Worm (Caenorhabditis elegans) whole organism, dauer: ENCODE measurements around the gene ral-1.
"Not testable (repeated sequence)": the region's sequence is repeated elsewhere in the genome, so short reads cannot be mapped to it uniquely, and the experiment has no call there.

Experiments used
- unc-62 ChIP-seq: sonication (generic microtip); optimal IDR thresholded peaks from 2 replicates; lab custom pipeline; 2017; ENCODE audit warnings: missing biosample characterization, missing genetic modification reagents, missing genetic modification characterization

The ral-1 gene

DNA sequence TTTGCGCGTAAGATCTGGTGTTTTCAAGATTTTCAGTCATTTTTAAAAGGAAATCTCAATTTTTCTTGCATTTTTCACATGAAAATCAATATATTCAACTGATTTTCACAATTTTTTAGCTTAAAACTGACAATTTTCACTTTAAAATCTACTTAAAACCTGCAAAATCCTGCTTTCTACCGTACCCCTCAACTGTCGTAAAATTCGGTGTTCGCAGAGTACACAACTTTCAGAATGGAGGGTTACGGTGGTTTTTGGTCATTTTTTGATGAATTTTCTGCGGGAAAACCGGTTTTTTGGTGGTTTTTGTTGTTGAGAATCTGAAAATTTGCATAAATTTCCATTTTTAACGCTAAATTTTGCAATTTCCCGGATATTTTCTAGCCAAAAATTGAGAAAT, 1.0 kb downstream of the ral-1 start:
- TF ChIP-seq unc-62 (GFP tag; lab: Kevin White, UChicago) = no peak

DNA sequence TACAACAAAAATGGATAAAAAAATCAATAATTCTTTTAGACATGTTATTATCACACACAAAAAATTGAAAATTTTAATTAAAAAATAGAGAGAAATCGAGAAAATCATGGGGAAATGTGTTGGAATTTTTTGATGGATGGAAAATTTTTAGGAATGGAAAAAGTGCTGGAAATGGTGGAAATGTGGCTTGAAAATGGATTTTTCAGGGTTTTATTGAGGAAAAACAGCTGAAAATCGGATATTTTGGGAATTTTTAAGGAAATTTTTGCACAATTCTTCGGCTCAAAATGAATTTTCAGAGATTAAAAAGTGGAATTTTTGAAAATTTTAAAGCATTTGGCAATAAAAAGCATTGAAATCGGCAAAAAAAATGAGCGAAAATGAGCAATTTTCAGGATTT, 6.8 kb downstream of the ral-1 start:
- no peak for TF ChIP-seq unc-62 (GFP tag; lab: Kevin White, UChicago)

DNA sequence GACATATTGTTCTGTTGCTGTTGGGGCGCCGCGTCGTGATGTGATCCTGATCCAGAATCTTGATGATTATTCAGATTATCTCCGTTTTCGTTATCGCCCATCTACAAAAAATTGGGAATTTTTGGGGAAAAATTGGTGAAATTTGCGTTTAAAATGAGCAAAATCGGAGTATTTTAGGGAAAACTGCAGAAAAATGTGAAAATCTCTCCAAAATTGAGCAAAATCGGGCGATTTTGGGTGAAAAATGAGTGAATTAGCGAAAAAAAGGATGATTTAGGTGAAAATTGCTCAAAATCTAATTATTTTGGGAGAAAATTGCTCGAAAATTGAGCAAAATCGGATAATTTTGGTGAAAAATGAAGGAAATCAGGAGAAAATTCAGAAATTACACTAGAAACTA, 10.0 kb downstream of the ral-1 start, which contains the start of gene Y53G8AR.9:
TSS of gene Y53G8AR.9 (minus strand) at position 101 of the 400 bp plus-strand sequence.
- no peak for TF ChIP-seq unc-62 (GFP tag; lab: Kevin White, UChicago)

DNA sequence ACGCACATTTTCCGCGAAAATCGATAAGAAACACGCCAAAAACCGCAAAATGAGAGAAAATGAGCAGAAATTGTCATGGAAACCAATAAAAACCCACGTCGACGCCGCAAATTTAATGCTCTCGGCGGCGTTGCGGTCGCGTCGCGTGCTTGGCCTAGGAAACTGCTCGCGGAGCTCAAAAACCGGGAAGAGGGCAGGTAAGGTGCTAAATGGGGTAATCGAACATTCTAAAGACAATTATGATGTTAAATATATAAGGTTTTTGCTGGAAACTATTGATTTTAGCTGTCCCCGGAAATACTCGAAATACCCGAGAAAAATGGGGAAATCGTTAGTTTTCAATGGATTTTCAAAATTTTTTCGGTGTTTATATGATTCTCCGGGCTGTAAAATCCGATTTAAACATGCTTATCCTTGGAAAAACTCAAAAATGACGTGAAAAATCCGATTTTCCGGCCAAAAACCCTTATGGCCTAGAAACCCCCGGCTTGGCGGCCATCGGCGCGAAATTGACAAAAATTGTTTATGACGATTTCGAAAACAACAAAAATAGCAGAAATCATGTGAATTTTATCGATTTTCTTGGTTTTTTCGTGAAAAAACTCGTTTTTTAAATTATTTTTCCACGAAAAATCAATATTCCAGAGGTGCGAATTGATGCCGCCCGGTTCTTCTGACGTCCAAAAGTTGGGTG, 11.4 kb downstream of the ral-1 start, which contains the start of gene phf-15:
TSS of gene phf-15 (plus strand) at position 537 of the 694 bp plus-strand sequence.
- no peak for TF ChIP-seq unc-62 (GFP tag; lab: Kevin White, UChicago)

DNA sequence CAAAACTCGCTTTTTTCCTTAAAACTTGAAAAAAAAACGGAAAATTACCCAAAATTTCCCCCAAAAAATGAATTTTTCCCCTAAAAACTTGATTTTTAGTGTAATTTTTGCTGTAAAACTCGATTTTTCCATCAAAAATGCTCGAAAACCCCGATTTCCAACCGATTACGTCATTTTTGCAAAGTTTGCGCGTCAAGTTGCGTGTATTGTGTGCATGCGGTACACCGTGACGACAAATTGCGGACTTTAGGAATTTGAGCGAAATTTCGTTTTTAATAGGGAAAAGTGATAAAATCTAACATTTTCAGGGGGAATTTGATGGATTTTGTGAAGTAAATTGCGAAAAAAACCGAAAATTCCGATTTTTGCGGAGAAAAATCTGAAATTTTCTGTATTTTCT, 12.8 kb downstream of the ral-1 start:
- TF ChIP-seq unc-62 (GFP tag; lab: Kevin White, UChicago) = no peak

DNA sequence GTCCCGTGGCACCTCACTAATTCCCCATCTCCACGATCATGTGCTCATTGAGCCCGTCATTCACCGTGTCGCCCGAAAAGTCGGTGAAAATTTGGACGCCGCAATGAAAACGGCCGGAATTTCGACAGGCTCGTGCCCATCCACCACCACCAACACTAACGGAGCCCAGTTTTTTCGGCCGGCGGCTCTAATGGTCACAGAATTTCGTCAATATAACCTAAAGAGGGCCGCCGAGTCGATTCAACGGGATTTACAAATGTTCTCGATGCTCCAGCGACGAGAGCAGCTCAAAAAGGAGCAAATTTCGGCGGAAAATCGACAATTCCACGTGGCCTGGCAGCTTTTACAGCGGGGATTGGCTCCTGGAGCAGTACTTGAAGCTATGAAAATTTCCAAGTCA, 18.4 kb downstream of the ral-1 start:
- TF ChIP-seq unc-62 (GFP tag; lab: Kevin White, UChicago) = no peak

DNA sequence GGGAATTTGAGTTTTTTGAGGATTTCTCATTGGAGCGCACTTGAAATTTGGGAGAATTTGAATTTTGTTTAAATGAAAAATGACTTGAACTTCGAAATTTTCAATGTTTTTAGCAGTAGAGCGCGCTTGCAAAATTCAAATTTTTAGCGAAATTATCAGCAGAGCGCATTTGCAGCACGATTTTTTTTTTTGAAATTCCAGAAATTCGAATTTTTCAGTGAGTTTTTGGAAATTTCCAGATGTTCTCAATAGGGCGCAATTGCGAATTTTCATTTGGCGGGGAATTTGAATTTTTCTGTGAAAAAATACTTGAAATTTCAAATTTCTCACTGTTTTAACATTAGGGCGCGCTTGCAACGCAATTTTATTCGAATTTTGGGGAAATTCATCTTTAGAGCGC, 20.7 kb downstream of the ral-1 start:
- no peak for TF ChIP-seq unc-62 (GFP tag; lab: Kevin White, UChicago)

DNA sequence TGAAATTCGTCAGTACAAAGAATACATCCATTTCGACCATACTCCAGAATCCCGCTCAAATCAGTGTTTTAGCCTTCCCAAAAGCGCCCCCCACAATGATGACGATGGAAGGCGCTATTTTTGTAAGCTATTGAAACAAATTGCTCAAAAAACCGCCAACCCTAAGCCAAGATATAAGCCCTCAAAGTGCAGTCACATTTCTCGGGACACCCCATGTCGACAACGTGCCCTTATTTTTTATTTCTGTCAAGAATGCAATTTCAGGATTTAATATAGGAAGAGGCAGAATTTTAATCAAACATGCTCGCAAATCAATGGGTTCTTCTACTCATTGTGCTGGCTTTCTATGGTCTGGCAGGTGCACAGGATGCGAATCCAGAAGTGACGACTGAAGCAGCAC, 21.6 kb downstream of the ral-1 start, which contains the start of gene Y53G8AR.1:
TSS of gene Y53G8AR.1 (plus strand) at position 301 of the 400 bp plus-strand sequence.
- TF ChIP-seq unc-62 (GFP tag; lab: Kevin White, UChicago) = not testable (repeated sequence)

DNA sequence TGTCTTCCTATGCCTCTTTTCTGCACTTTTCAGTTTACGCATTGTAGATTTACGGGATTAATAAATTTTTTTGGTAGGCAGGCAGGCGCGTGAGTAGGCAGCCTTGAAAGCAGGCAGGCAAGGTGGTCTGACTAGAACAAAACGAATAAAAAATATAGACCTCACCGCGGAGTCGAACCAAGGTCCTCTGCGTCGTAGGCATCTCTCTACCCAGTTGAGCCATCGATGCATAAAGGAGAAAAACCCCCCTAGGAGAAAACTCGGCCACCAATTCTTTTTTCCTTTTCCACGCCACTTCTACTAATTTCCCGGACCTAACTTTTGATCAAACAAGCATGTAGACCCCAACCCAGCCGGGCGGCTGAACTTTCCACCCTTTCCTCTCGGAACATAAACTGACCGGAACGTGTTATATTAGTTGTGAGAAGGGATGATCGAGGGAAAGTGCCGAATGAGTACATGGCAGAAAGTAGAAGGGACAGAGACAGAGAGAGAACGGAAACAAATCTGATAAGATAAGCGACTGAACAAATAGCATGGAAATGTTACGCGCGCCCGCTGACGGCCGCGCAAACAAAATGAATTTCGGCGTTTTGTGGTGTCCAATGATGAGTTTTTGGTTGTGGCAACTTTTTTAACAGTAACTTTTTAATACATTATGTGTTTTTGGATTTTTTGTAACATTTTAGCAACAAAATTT, 28.4 kb downstream of the ral-1 start:
- TF ChIP-seq unc-62 (GFP tag; lab: Kevin White, UChicago) = no peak

DNA sequence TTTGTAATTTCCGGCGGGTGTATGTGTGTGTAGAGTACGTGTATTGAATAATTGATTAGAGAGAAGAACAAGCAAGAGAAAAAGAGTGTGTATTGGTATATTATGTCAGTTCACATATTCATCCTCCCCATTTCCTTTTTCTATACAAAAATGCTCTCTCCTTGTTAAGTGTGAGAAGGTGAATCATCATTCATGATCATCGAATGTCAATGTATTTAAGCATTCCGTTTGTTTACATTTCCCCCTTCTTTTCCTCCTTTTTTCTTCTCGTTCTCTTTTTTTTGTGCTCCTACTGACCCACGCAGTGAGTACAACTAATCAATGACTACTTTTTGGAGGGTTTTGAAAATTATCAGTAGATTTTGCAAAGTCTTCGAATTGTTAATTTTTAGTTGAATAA, 32.4 kb downstream of the ral-1 start:
- no peak for TF ChIP-seq unc-62 (GFP tag; lab: Kevin White, UChicago)

DNA sequence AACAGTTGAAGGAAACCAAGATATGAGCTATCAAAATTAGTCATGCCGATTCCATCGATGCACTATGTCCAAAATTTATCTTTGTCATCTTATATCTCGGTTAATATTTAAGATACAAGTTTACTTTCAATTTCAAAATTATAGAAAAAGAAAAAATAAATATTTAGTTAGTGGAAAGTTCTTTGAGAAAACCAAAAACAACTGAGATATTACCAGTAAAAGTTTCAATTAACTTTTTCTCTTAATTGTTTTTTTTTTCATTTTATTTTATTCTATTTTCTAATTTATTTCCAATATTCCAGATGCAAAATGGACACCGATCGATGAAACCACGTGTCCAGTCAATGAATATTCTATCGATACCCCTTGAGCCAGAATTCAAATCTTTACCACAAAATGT, 33.5 kb downstream of the ral-1 start, which contains the start of gene gei-1:
TSS of gene gei-1 (plus strand) at position 301 of the 400 bp plus-strand sequence.
- TF ChIP-seq unc-62 (GFP tag; lab: Kevin White, UChicago) = no peak

DNA sequence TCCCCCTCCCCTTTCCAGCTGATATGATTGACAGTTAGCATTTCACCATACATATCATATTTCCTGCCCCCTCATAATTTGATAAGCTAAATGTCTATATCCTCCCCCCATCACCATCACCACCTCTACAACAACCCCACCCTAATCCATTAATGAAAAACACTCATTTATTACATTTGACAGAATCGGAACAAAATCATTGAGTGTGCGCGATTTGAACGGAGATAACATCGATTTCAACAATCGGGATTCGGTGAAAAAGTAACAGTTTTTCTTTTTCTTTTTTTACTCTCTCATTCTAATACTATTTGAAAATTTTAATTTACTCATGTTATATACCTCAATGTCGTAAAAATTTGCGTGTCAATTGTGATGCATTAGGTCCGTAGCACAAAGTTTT, 34.7 kb downstream of the ral-1 start:
- no peak for TF ChIP-seq unc-62 (GFP tag; lab: Kevin White, UChicago)

DNA sequence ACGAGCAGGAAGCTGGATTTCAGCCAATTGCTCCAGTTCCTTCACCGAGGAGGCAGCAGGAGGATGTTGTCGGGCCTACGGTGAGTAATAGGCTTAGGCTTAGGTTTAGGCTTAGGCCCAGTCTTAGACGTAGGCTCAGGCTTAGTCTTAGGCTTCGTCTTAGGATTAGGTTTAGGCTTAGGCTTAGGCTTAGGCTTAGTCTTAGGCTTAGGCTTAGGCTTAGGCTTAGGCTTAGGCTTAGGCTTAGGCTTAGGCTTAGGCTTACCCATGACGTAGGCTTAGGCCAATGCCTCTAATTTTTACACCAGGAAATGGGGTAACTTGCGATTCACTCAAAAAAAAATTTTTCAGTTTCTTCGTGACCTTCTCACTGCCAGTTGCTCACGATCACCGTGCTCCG, 35.6 kb downstream of the ral-1 start:
- TF ChIP-seq unc-62 (GFP tag; lab: Kevin White, UChicago) = no peak

DNA sequence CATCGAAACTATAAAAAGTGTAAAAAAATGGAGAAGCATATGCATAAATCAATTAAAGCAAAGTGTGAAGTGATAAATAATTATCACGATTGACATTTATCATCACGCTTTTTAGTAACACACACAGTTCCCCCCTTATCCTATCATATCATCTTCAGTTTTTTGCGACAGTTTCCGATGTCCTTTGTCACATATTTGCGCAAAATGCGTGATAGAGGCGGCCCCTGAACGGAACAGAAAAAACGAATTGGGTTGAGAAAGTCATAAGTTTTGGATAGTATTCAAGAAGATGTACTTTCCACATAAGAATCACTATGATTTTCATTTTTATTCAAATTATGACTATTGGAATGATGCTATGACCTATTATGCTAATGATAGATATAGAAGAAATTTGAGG, 38.0 kb downstream of the ral-1 start:
- TF ChIP-seq unc-62 (GFP tag; lab: Kevin White, UChicago) = no peak

DNA sequence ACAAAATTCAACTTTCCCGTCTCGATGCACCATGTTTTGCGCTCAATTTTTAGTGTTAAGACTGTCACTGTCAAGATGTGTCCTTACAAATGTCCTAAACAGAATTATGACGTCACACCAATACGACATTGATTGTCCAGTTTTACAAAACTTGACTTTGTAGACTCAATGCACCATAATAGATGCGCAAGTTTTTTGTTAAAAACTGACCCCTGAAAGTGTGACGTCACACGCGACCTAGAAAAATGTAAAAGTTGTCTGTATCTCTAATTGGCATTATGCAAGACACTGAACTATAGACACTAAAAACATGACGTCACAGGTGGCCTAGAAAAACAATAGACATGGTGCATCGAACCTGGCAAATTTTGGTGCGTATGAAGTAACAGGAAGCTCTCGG, 40.0 kb downstream of the ral-1 start:
- TF ChIP-seq unc-62 (GFP tag; lab: Kevin White, UChicago) = no peak

DNA sequence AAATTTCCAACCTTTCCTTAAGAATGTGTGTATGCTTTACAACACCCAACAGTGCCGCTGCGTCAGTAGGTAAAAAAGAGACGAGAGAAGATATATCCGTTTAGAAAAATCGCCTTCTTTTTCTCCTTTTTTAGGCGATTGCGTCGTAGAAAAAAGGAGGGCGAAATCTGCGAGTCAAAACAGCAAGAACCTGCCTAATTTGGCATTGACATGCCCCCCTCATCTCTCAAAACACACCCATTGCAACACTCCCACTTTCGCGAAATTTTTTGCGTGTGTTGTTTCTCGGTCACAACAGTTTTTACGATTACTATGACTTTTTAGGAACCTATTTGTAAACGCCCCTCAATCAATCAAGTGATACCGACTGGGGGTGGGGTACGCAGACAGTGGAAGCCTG, 40.6 kb downstream of the ral-1 start:
- TF ChIP-seq unc-62 (GFP tag; lab: Kevin White, UChicago) = no peak

DNA sequence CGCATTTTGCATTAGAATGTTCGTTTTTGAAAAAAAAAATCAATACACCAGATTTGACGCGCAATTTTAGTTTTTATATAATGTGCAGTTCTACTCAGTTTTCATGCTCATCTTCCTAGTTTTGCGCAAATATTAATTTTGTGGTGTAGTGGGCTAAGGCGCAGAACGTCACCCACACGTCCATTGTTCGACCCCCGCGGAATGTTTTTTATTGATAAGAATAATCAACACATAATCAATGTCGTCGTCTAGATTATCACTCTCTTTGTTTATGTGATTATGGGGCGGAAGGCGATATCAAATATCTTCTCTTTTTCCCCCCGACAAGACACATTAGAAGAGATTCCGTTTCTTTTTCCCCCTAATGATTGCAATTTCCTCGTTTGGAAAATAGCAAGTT, 44.7 kb downstream of the ral-1 start:
- TF ChIP-seq unc-62 (GFP tag; lab: Kevin White, UChicago) = no peak
